Fruit fly (Drosophila melanogaster) whole organism, pupa: Measurements from ENCODE around the gene Eip63E.

Experiments used
- CG10348 ChIP-seq: fragments of 200-800 bp; sonication (Bioruptor generic); IDR thresholded peaks from 2 replicates; pipeline ENCODE4 v1.3.6; 2022; ENCODE audit warnings: missing biosample characterization, missing genetic modification characterization
- CG12605 ChIP-seq: fragments of 200-800 bp; sonication (Bioruptor generic); IDR thresholded peaks from 2 replicates; pipeline ENCODE4 v1.3.6; 2022; ENCODE audit warnings: missing biosample characterization, missing genetic modification characterization
- CG13204 ChIP-seq: fragments of 200-800 bp; sonication (Bioruptor generic); optimal IDR thresholded peaks from 2 replicates; lab custom pipeline; 2018; ENCODE audit warnings: missing biosample characterization, mild to moderate bottlenecking, missing genetic modification characterization, moderate library complexity
- CG14655 ChIP-seq: fragments of 200-800 bp; sonication (Bioruptor generic); optimal IDR thresholded peaks from 3 replicates; lab custom pipeline; 2017; ENCODE audit warnings: mild to moderate bottlenecking, missing biosample characterization, missing genetic modification reagents, missing genetic modification characterization
- CG15710 ChIP-seq: fragments of 200-800 bp; sonication (Bioruptor generic); optimal IDR thresholded peaks from 2 replicates; lab custom pipeline; 2018; ENCODE audit warnings: missing biosample characterization, mild to moderate bottlenecking, missing genetic modification characterization, moderate library complexity
- CG17806 ChIP-seq: fragments of 200-800 bp; sonication (Bioruptor generic); optimal IDR thresholded peaks from 2 replicates; lab custom pipeline; 2018; ENCODE audit warnings: missing biosample characterization, mild to moderate bottlenecking, missing genetic modification characterization, moderate library complexity
- CG32121 ChIP-seq: fragments of 200-800 bp; sonication (Bioruptor generic); IDR thresholded peaks from 2 replicates; pipeline ENCODE4 v1.3.6; 2022; ENCODE audit warnings: missing biosample characterization, missing genetic modification characterization
- CG34367 ChIP-seq: fragments of 200-800 bp; sonication (Bioruptor generic); optimal IDR thresholded peaks from 2 replicates; lab custom pipeline; 2018; ENCODE audit warnings: missing biosample characterization, mild to moderate bottlenecking, missing genetic modification characterization
- CG4496 ChIP-seq: fragments of 200-800 bp; sonication (Bioruptor generic); IDR thresholded peaks from 3 replicates; pipeline ENCODE4 v1.3.6; 2022; ENCODE audit warnings: missing biosample characterization, missing genetic modification characterization
- CG8159 ChIP-seq: fragments of 200-800 bp; sonication (Bioruptor generic); optimal IDR thresholded peaks from 3 replicates; lab custom pipeline; 2018; ENCODE audit warnings: missing biosample characterization, mild to moderate bottlenecking, missing genetic modification characterization, moderate library complexity
- CG8301 ChIP-seq: fragments of 200-800 bp; sonication (Bioruptor generic); optimal IDR thresholded peaks from 2 replicates; lab custom pipeline; 2018; ENCODE audit warnings: missing biosample characterization, mild to moderate bottlenecking, missing genetic modification characterization
- CG9948 ChIP-seq: fragments of 200-800 bp; sonication (Bioruptor generic); optimal IDR thresholded peaks from 2 replicates; lab custom pipeline; 2018; ENCODE audit warnings: missing biosample characterization, mild to moderate bottlenecking, missing genetic modification characterization, moderate library complexity
- D1 ChIP-seq: fragments of 200-800 bp; sonication (Bioruptor generic); optimal IDR thresholded peaks from 2 replicates; lab custom pipeline; 2018; ENCODE audit warnings: missing biosample characterization, mild to moderate bottlenecking, missing genetic modification characterization, moderate library complexity
- EcR ChIP-seq: fragments of 200-800 bp; sonication (Bioruptor generic); optimal IDR thresholded peaks from 3 replicates; lab custom pipeline; 2019; ENCODE audit warnings: missing biosample characterization, missing genetic modification characterization, mild to moderate bottlenecking, moderate library complexity, missing genetic modification reagents
- Ets98B ChIP-seq: fragments of 200-800 bp; sonication (Bioruptor generic); IDR thresholded peaks from 2 replicates; pipeline ENCODE4 v1.3.6; 2022; ENCODE audit warnings: missing biosample characterization, missing genetic modification characterization
- Pif1A ChIP-seq: fragments of 200-800 bp; sonication (Bioruptor generic); optimal IDR thresholded peaks from 3 replicates; lab custom pipeline; 2016; ENCODE audit warnings: missing biosample characterization, missing genetic modification characterization
- Pif1B ChIP-seq: fragments of 200-800 bp; sonication (Bioruptor generic); optimal IDR thresholded peaks from 3 replicates; lab custom pipeline; 2016; ENCODE audit warnings: missing biosample characterization, missing genetic modification characterization
- Snoo ChIP-seq: fragments of 200-800 bp; sonication (Bioruptor generic); optimal IDR thresholded peaks from 3 replicates; lab custom pipeline; 2017; ENCODE audit warnings: missing biosample characterization, mild to moderate bottlenecking, missing genetic modification characterization, inconsistent platforms
- fd96Ca ChIP-seq: fragments of 200-800 bp; sonication (Bioruptor generic); IDR thresholded peaks from 3 replicates; pipeline ENCODE4 v1.3.6; 2022; ENCODE audit warnings: missing biosample characterization, missing genetic modification characterization
- gl ChIP-seq: fragments of 200-800 bp; sonication (Bioruptor generic); optimal IDR thresholded peaks from 2 replicates; lab custom pipeline; 2018; ENCODE audit warnings: missing biosample characterization, mild to moderate bottlenecking, missing genetic modification characterization
- rn ChIP-seq: fragments of 200-800 bp; sonication (Bioruptor generic); IDR thresholded peaks from 2 replicates; pipeline ENCODE4 v1.3.6; 2022; ENCODE audit warnings: missing biosample characterization, missing genetic modification characterization

Gene Eip63E

DNA sequence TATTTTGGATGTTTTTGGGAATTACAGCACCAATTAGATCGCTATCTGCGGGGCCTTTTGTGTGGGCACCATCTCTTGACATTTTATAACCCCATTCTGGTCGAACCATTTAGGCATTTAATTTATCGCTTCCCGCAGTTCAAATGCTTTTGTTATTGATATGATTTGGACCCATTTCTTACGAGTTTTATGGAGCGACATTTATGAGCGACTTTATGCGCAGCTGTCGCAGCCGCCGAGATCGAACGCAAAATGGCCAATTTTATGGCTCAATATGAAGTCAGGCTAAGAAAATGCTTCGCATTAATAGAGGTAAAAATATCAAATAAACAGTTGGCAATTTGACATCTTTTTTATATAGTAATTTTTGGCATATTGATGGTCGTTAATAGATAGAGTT lies 125.4 kb downstream of the Eip63E start:
- TF ChIP-seq CG8301 (tag; lab: Kevin White, UChicago) (no peak), CG10348 (GFP tag; lab: Robert Waterston, UW) (no peak), CG14655 (GFP tag; lab: Kevin White, UChicago) (no peak), CG8159 (tag; lab: Kevin White, UChicago) (no peak), EcR (GFP tag; lab: Kevin White, UChicago) (no peak), Ets98B (GFP tag; lab: Robert Waterston, UW) (no peak), CG15710 (tag; lab: Kevin White, UChicago) (no peak), fd96Ca (GFP tag; lab: Robert Waterston, UW) (no peak), Pif1B (GFP tag; lab: Kevin White, UChicago) (no peak), D1 (tag; lab: Kevin White, UChicago) (no peak), CG12605 (GFP tag; lab: Robert Waterston, UW) (no peak), CG13204 (GFP tag; lab: Kevin White, UChicago) (no peak), CG9948 (tag; lab: Kevin White, UChicago) (no peak), CG17806 (no peak), gl (no peak), rn (GFP tag; lab: Robert Waterston, UW) (no peak)

DNA sequence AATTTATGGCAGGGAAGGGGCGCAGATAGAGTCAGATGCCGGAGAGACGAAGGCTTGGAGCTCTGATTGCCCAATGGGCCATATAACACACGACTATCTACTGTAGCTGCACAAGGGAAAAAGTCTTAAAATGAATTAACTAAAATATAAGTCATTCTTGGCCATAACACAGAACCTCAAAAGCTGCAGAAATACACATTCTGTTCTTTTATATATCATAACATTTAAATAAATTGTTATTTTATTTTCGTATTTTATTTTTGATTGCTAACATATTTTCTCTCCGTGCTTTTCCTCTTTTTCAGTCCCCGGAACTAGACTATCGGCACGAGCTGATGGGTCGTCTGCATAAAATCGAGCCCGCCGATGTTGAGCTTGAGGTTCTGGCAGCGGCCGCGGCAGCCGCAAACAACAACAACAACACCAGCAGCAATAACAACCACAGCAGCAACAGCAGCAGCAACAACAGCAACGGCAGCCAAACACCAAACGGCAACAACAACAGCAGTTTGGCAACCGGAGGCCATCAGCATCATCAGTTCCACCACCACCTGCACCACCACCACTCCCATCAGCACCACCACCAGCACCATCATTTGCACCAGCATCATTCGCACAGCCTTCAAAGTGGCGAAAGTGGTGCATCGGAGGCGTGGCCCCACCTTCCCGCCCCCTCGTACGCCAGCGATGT lies 128.9 kb downstream of the Eip63E start:
- no peak for TF ChIP-seq Ets98B (GFP tag; lab: Robert Waterston, UW)
- TF ChIP-seq CG12605 (GFP tag; lab: Robert Waterston, UW): no peak
- no peak for TF ChIP-seq Snoo (tag; lab: Kevin White, UChicago)
- TF ChIP-seq Pif1B (GFP tag; lab: Kevin White, UChicago): no peak
- no peak for TF ChIP-seq CG32121 (GFP tag; lab: Robert Waterston, UW)
- TF ChIP-seq CG13204 (GFP tag; lab: Kevin White, UChicago): peak; percentile 8
- peak; percentile 56 for TF ChIP-seq CG9948 (tag; lab: Kevin White, UChicago)
- no peak for TF ChIP-seq CG10348 (GFP tag; lab: Robert Waterston, UW)
- TF ChIP-seq CG8301 (tag; lab: Kevin White, UChicago): no peak
- TF ChIP-seq CG4496 (GFP tag; lab: Robert Waterston, UW): no peak
- no peak for TF ChIP-seq D1 (tag; lab: Kevin White, UChicago)
- peak; percentile 31 for TF ChIP-seq CG34367 (tag; lab: Kevin White, UChicago)
- TF ChIP-seq gl: peak; percentile 32
- TF ChIP-seq EcR (GFP tag; lab: Kevin White, UChicago): no peak
- TF ChIP-seq fd96Ca (GFP tag; lab: Robert Waterston, UW): 0 out of 3 replicates have a peak, but pooled peaks have one; percentile 18
- TF ChIP-seq CG17806: peak; percentile 64
- no peak for TF ChIP-seq rn (GFP tag; lab: Robert Waterston, UW)
- no peak for TF ChIP-seq Pif1A
- peak; percentile 52 for TF ChIP-seq CG14655 (GFP tag; lab: Kevin White, UChicago)
- TF ChIP-seq CG15710 (tag; lab: Kevin White, UChicago): peak; percentile 63
- TF ChIP-seq CG8159 (tag; lab: Kevin White, UChicago): peak; percentile 73

DNA sequence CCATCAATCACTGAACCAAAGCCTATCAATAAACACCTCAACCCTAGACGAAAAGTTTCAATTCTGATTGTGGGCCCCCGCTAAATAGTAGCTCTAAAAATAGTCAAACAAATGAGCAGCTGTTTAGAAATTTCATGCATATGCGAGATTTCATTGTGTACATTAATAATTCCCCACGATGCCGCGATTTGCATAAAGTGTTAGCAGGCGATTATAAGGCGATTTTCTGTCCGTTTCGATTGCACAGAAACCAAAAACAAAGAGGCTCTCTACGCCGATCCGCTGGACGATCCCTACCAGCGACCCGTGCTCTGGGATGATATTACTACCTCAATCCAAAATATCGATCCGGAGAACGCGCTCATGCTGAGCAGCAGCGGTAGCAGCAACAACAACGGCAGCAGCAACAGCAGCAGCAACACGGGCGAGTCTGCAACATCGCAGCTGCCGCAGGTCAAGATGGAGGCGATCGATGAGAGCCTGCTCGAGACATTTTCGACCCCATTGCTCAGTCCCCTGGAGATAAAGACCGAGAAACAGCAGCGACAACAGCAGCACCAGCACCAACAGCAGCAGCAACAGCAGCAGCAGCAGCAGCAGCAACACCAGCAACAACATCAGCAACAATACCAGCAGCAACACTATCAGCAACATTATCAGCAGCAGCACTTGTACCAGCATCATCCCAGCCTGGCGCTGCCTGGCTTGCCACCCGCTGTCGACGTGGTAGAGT lies 130.2 kb downstream of the Eip63E start:
- TF ChIP-seq CG9948 (tag; lab: Kevin White, UChicago): no peak
- TF ChIP-seq rn (GFP tag; lab: Robert Waterston, UW): no peak
- no peak for TF ChIP-seq gl
- no peak for TF ChIP-seq CG8159 (tag; lab: Kevin White, UChicago)
- no peak for TF ChIP-seq CG13204 (GFP tag; lab: Kevin White, UChicago)
- TF ChIP-seq CG12605 (GFP tag; lab: Robert Waterston, UW): no peak
- TF ChIP-seq CG8301 (tag; lab: Kevin White, UChicago): no peak
- TF ChIP-seq Snoo (tag; lab: Kevin White, UChicago): no peak
- no peak for TF ChIP-seq Ets98B (GFP tag; lab: Robert Waterston, UW)
- TF ChIP-seq EcR (GFP tag; lab: Kevin White, UChicago): no peak
- no peak for TF ChIP-seq CG10348 (GFP tag; lab: Robert Waterston, UW)
- no peak for TF ChIP-seq fd96Ca (GFP tag; lab: Robert Waterston, UW)
- TF ChIP-seq CG32121 (GFP tag; lab: Robert Waterston, UW): no peak
- TF ChIP-seq Pif1B (GFP tag; lab: Kevin White, UChicago): no peak
- TF ChIP-seq Pif1A: no peak
- TF ChIP-seq CG17806: no peak

DNA sequence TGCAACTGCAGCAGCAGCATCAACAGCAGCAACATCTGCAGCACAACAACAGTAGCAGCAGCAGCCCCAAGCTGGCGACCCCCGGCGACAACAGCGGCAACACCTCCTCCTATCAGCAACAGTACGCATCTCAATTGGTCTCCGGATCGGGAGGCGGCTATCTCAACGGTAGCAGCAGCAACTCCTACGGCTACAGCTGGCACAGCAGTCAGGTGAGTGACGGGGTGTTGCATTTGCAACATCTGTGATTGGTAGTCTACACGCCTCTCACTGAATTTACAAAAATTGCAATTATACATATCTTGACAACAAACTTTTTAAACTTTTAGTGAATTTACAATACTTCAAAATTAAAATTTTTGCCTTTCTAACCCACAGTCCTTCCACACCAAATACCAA lies 130.8 kb downstream of the Eip63E start:
- TF ChIP-seq CG15710 (tag; lab: Kevin White, UChicago) (no peak), gl (no peak), CG14655 (GFP tag; lab: Kevin White, UChicago) (no peak), EcR (GFP tag; lab: Kevin White, UChicago) (no peak), CG13204 (GFP tag; lab: Kevin White, UChicago) (no peak), CG12605 (GFP tag; lab: Robert Waterston, UW) (no peak), Ets98B (GFP tag; lab: Robert Waterston, UW) (no peak), CG32121 (GFP tag; lab: Robert Waterston, UW) (no peak), D1 (tag; lab: Kevin White, UChicago) (no peak), CG9948 (tag; lab: Kevin White, UChicago) (no peak), CG8301 (tag; lab: Kevin White, UChicago) (no peak), Pif1A (no peak), Snoo (tag; lab: Kevin White, UChicago) (no peak), CG8159 (tag; lab: Kevin White, UChicago) (no peak), rn (GFP tag; lab: Robert Waterston, UW) (no peak), fd96Ca (GFP tag; lab: Robert Waterston, UW) (no peak), CG17806 (no peak), CG34367 (tag; lab: Kevin White, UChicago) (no peak), Pif1B (GFP tag; lab: Kevin White, UChicago) (no peak)
